Fruit fly (Drosophila melanogaster) S2 (cell line): ENCODE data around the gene side-VII.

Experiments used
- CG8478 ChIP-seq: fragments of >200 bp; optimal IDR thresholded peaks from 2 replicates; lab custom pipeline; 2018
- CTCF ChIP-seq, 2 experiments: fragments of >200 bp; optimal IDR thresholded peaks; 2 replicates each; lab custom pipeline; 2018

dm6 chr3R:9747900-9748663 lies 8.3 kb upstream of the side-VII start:
- no peak for TF ChIP-seq CTCF (optimal IDR thresholded peaks at IDR 0.05; lab: Kevin White, UChicago)
- no peak for TF ChIP-seq CG8478 (lab: Kevin White, UChicago)
